Worm (Caenorhabditis elegans) whole organism, L3 larva: ENCODE measurements around the gene fbxc-29.
"Not testable (repeated sequence)": the region's sequence is repeated elsewhere in the genome, so short reads cannot be mapped to it uniquely, and the experiment has no call there.

ENCODE experiments used
- R02D3.7 ChIP-seq: fragments of 150-350 bp; optimal IDR thresholded peaks from 2 replicates; lab custom pipeline; 2014; ENCODE audit warnings: missing biosample characterization, missing genetic modification characterization
- aly-2 ChIP-seq: fragments of 150-350 bp; optimal IDR thresholded peaks from 2 replicates; lab custom pipeline; 2014; ENCODE audit warnings: missing biosample characterization, missing genetic modification characterization
- ama-1 ChIP-seq: fragments of 150-350 bp; optimal IDR thresholded peaks from 2 replicates; lab custom pipeline; 2018
- ceh-28 ChIP-seq: fragments of 150-350 bp; optimal IDR thresholded peaks from 2 replicates; lab custom pipeline; 2014; ENCODE audit warnings: missing biosample characterization, missing genetic modification reagents, missing genetic modification characterization
- ceh-9 ChIP-seq: sonication (generic microtip); optimal IDR thresholded peaks from 2 replicates; lab custom pipeline; 2018; ENCODE audit warnings: missing biosample characterization, missing genetic modification characterization
- egl-27 ChIP-seq: sonication (generic microtip); optimal IDR thresholded peaks from 4 replicates; lab custom pipeline; 2017; ENCODE audit warnings: missing biosample characterization, missing genetic modification reagents, missing genetic modification characterization
- egl-5 ChIP-seq: fragments of 150-350 bp; optimal IDR thresholded peaks from 2 replicates; lab custom pipeline; 2017; ENCODE audit warnings: missing biosample characterization, missing genetic modification reagents, missing genetic modification characterization, inconsistent platforms
- elt-1 ChIP-seq: fragments of 150-350 bp; optimal IDR thresholded peaks from 2 replicates; lab custom pipeline; 2014; ENCODE audit warnings: missing biosample characterization, missing genetic modification characterization
- elt-2 ChIP-seq: sonication (generic microtip); optimal IDR thresholded peaks from 2 replicates; lab custom pipeline; 2016; ENCODE audit warnings: missing genetic modification reagents, mild to moderate bottlenecking, missing genetic modification characterization, missing compliant biosample characterization
- eor-1 ChIP-seq, 2 experiments: fragments of 150-350 bp; optimal IDR thresholded peaks; 2 replicates each; lab custom pipeline; 2014 to 2018; ENCODE audit warnings: missing biosample characterization in 2 of 2, missing genetic modification characterization in 2 of 2
- fkh-10 ChIP-seq: sonication (generic microtip); optimal IDR thresholded peaks from 2 replicates; lab custom pipeline; 2017; ENCODE audit warnings: missing biosample characterization, missing genetic modification reagents, missing genetic modification characterization
- fkh-2 ChIP-seq: fragments of 150-350 bp; optimal IDR thresholded peaks from 2 replicates; lab custom pipeline; 2014; ENCODE audit warnings: missing biosample characterization, missing genetic modification reagents, missing genetic modification characterization
- hmg-11 ChIP-seq: sonication (generic microtip); optimal IDR thresholded peaks from 2 replicates; lab custom pipeline; 2016; ENCODE audit warnings: missing genetic modification characterization, missing compliant biosample characterization
- lin-39 ChIP-seq: fragments of 150-350 bp; optimal IDR thresholded peaks from 2 replicates; lab custom pipeline; 2018; ENCODE audit warnings: missing biosample characterization, missing genetic modification reagents, missing genetic modification characterization
- nfya-1 ChIP-seq: sonication (generic microtip); optimal IDR thresholded peaks from 2 replicates; lab custom pipeline; 2017; ENCODE audit warnings: missing genetic modification characterization, mild to moderate bottlenecking, missing compliant biosample characterization, antibody characterized with exemption, moderate library complexity; ENCODE audit not compliant: insufficient read depth
- nhr-12 ChIP-seq: fragments of 150-350 bp; optimal IDR thresholded peaks from 2 replicates; lab custom pipeline; 2014; ENCODE audit warnings: missing biosample characterization, missing genetic modification characterization
- nhr-25 ChIP-seq: sonication (generic microtip); optimal IDR thresholded peaks from 2 replicates; lab custom pipeline; 2017; ENCODE audit warnings: missing biosample characterization, missing genetic modification characterization
- nhr-43 ChIP-seq: sonication (generic microtip); optimal IDR thresholded peaks from 2 replicates; lab custom pipeline; 2016; ENCODE audit warnings: mild to moderate bottlenecking, missing genetic modification characterization, missing compliant biosample characterization; ENCODE audit not compliant: poor library complexity, severe bottlenecking
- nhr-67 ChIP-seq: fragments of 150-350 bp; optimal IDR thresholded peaks from 2 replicates; lab custom pipeline; 2014; ENCODE audit warnings: missing biosample characterization, missing genetic modification characterization
- nhr-76 ChIP-seq: fragments of 150-350 bp; sonication (generic microtip); optimal IDR thresholded peaks from 5 replicates; lab custom pipeline; 2014; ENCODE audit warnings: missing biosample characterization, missing genetic modification characterization
- nhr-77 ChIP-seq: fragments of 150-350 bp; optimal IDR thresholded peaks from 2 replicates; lab custom pipeline; 2014; ENCODE audit warnings: missing biosample characterization, missing genetic modification characterization
- pqm-1 ChIP-seq: fragments of 150-350 bp; optimal IDR thresholded peaks from 2 replicates; lab custom pipeline; 2017; ENCODE audit warnings: missing biosample characterization, missing genetic modification characterization, inconsistent platforms
- sea-2 ChIP-seq: fragments of 150-350 bp; sonication (generic microtip); optimal IDR thresholded peaks from 4 replicates; lab custom pipeline; 2014; ENCODE audit warnings: missing biosample characterization, missing genetic modification reagents, missing genetic modification characterization
- skn-1 ChIP-seq: fragments of 150-350 bp; optimal IDR thresholded peaks from 2 replicates; lab custom pipeline; 2014; ENCODE audit warnings: missing biosample characterization, missing genetic modification characterization
- snpc-4 ChIP-seq: fragments of 150-350 bp; optimal IDR thresholded peaks from 2 replicates; lab custom pipeline; 2014; ENCODE audit warnings: missing biosample characterization, missing genetic modification characterization
- unc-62 ChIP-seq: fragments of 150-350 bp; sonication (generic microtip); optimal IDR thresholded peaks from 4 replicates; lab custom pipeline; 2014; ENCODE audit warnings: missing biosample characterization, missing genetic modification reagents, missing genetic modification characterization
- zag-1 ChIP-seq: fragments of 150-350 bp; optimal IDR thresholded peaks from 2 replicates; lab custom pipeline; 2014; ENCODE audit warnings: missing biosample characterization, missing genetic modification characterization
- ztf-4 ChIP-seq: fragments of 150-350 bp; optimal IDR thresholded peaks from 2 replicates; lab custom pipeline; 2014; ENCODE audit warnings: missing biosample characterization, missing genetic modification characterization

Gene fbxc-29

DNA sequence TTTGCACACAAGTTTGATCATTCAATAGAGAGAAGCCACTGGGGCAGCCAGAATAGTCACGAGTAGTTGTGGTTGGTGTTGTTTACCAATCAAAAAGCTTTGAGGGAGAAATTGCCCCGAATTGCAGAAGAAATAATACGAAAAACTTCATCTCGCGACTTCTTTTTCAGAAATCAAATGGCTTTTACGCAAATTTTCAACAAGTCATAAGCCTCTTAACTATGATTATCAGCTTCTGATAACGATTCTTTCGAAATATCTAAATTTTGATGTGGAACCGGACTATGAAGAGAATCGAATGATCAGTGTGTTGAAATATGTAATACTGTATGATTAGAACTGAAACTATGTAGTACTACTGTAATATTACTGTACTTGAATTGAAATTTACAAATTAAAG, 4.4 kb downstream of the fbxc-29 start:
- TF ChIP-seq elt-2 (tag; lab: Kevin White, UChicago) (peak; percentile 52), unc-62 (GFP tag; lab: Kevin White, UChicago) (no peak)

DNA sequence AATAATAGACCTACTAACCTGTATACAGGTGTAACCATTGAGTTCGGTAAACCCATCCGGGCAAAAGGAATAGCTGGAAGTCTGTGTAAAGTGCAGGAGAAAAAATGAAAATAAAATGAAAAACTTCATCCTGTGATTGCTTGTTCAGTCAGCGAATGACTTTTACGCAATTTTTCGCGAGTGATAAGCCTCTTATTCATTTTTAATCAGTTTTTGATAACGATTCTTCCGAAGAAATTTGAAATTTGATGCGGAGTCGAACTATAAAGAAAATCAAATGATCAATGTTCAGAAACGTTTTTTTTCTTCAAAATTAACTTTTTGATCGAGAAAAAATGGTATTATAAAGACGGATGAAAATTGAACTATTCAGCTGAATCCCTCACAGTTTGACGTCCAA, 6.9 kb downstream of the fbxc-29 start:
- TF ChIP-seq skn-1 (no peak), elt-2 (tag; lab: Kevin White, UChicago) (peak; percentile 84), pqm-1 (tag; lab: Kevin White, UChicago) (peak; percentile 39)

DNA sequence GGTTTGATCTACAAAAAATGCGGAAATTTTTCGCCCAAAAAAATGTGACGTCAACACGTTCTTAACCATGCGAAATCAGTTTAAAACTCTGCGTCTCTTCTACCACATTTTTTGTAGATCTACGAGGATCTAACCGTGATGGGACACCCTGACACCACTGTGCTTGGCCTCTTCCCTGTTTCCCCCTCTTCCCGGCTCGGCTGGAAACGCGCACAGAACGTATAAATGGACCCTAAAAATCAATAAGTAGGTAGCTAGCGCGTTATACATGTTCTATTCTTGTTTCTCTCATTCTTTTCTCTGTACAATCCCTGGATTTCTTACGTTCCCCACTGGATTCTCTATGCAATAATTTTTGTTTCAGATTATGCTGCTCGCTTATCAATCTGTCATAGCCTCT, 7.6 kb downstream of the fbxc-29 start, which contains the start of gene fbxc-28:
Gene fbxc-28 (plus strand): TSS at position 301 of the 400 bp plus-strand sequence.
- no peak for TF ChIP-seq egl-5
- no peak for TF ChIP-seq nhr-77 (tag; lab: Kevin White, UChicago)
- no peak for TF ChIP-seq zag-1 (tag; lab: Kevin White, UChicago)
- no peak for TF ChIP-seq pqm-1 (tag; lab: Kevin White, UChicago)
- no peak for TF ChIP-seq nhr-76 (tag; lab: Kevin White, UChicago)
- no peak for TF ChIP-seq skn-1
- TF ChIP-seq fkh-2 (tag; lab: Kevin White, UChicago), result no peak

DNA sequence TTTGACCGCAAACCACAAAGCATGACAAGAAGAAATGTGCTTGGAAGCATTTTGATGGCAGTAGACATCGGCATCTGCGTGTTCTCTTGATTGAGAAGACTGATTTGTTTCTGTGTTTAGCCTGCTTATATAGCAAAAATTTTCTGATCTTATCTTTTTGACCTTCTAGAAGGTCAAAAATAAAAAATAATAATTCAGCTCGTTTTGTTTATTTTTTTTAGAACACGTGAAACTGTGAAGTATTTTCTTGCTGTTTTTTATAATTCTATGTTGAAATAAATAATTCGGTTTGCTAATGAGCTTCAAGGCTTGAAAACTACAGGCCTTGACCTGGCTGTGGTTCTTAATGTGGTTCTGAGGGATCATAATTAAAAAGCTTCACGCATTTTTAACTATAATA, 11.5 kb downstream of the fbxc-29 start, which contains the start of gene R07C3.13:
Gene R07C3.13 (minus strand): TSS at position 101 of the 400 bp plus-strand sequence.
- TF ChIP-seq skn-1, result no peak
- no peak for TF ChIP-seq ceh-9 (tag; lab: Kevin White, UChicago)
- no peak for TF ChIP-seq nfya-1 (tag; lab: Kevin White, UChicago)
- TF ChIP-seq ztf-4 (tag; lab: Kevin White, UChicago), result no peak
- no peak for TF ChIP-seq nhr-43 (tag; lab: Kevin White, UChicago)
- no peak for TF ChIP-seq eor-1 (tag; optimal IDR thresholded peaks at IDR 0.05; lab: Kevin White, UChicago)
- TF ChIP-seq ceh-28 (tag; lab: Kevin White, UChicago), result no peak
- no peak for TF ChIP-seq sea-2 (GFP tag; lab: Kevin White, UChicago)
- TF ChIP-seq snpc-4 (tag; lab: Kevin White, UChicago), result no peak
- TF ChIP-seq nhr-67 (tag; lab: Kevin White, UChicago), result no peak
- TF ChIP-seq pqm-1 (tag; lab: Kevin White, UChicago), result no peak
- TF ChIP-seq fkh-10 (GFP tag; lab: Kevin White, UChicago), result no peak
- TF ChIP-seq nhr-76 (tag; lab: Kevin White, UChicago), result no peak
- no peak for TF ChIP-seq nhr-25 (tag; lab: Kevin White, UChicago)

- not testable (repeated sequence) for TF ChIP-seq nhr-12, lin-39, ceh-9 (tag; lab: Kevin White, UChicago)
Observed at ce11 chrII:930871-931270, 15.0 kb downstream of the fbxc-29 start, which contains the start of gene fbxc-34. Gene fbxc-34 (plus strand): TSS chrII:931171.

ce11 chrII:932718-933117, 16.8 kb downstream of the fbxc-29 start, which contains the start of gene acs-15:
Gene acs-15 (plus strand): TSS chrII:933018.
- TF ChIP-seq R02D3.7 (tag; lab: Kevin White, UChicago), result no peak

- TF ChIP-seq egl-27 (tag; lab: Kevin White, UChicago) (no peak), hmg-11 (tag; lab: Kevin White, UChicago) (no peak), elt-1 (tag; lab: Kevin White, UChicago) (no peak), aly-2 (no peak), ama-1 (lab: Kevin White, UChicago) (no peak), nfya-1 (tag; lab: Kevin White, UChicago) (no peak)
Observed at ce11 chrII:937265-937664, 21.4 kb downstream of the fbxc-29 start.
